Worm (Caenorhabditis elegans): Measurements from ENCODE around the gene Y39H10B.3.

The Y39H10B.3 gene

ce11 chrV:3692613-3693012, 22.0 kb downstream of the Y39H10B.3 start:
- peak; percentile 30; the same call in 1 of the 2 replicates for TF ChIP-seq dmd-6 (GFP tag; IDR thresholded peaks at IDR 0.05)
- TF ChIP-seq lin-38 (GFP tag; IDR thresholded peaks at IDR 0.05): no peak
- TF ChIP-seq hlh-11 (tag; optimal IDR thresholded peaks at IDR 0.05): peak; percentile 38
- TF ChIP-seq unc-62 (GFP tag; optimal IDR thresholded peaks at IDR 0.05 in 1 of 2): peak in 1 of 2 experiments; percentile 42
- TF ChIP-seq unc-62 (tag; optimal IDR thresholded peaks at IDR 0.05): no peak
- peak; percentile 1 for TF ChIP-seq dve-1 (tag; optimal IDR thresholded peaks at IDR 0.05; ENCODE audit: insufficient read depth)
- TF ChIP-seq hlh-30 (tag; optimal IDR thresholded peaks at IDR 0.05; ENCODE audit: insufficient read depth): peak; percentile 27
- peak; percentile 76 for TF ChIP-seq pqm-1 (tag; optimal IDR thresholded peaks at IDR 0.05)
- TF ChIP-seq Y48G9A.11 (GFP tag; IDR thresholded peaks at IDR 0.05): no peak
- TF ChIP-seq daf-16 (GFP tag; optimal IDR thresholded peaks at IDR 0.05): no peak
- TF ChIP-seq daf-16 (tag; optimal IDR thresholded peaks at IDR 0.05): peak; percentile 52
- TF ChIP-seq nhr-28 (tag; optimal IDR thresholded peaks at IDR 0.05): peak; percentile 85

DNA sequence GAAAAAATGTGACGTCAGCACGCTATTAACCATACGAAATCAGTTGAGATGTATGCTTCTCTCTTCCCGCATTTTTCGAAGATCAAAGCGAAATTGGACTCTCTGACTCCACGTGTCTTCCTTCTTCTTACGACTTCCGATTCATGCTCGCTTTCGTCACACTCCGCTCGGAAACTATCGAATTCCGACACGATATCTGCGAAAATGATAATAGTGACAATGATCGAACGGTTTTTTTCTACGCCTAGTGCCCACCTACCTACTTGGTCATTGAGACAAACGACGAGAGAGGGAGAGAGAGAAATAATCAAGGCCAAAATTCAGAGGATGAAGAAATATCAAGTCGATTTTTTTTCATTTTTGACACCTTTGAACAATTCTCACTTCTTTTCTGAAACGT, 23.1 kb downstream of the Y39H10B.3 start:
- TF ChIP-seq zip-2 (tag; optimal IDR thresholded peaks at IDR 0.05) (no peak), lin-29 (GFP tag; IDR thresholded peaks at IDR 0.05) (no peak), T26A8.4 (GFP tag; IDR thresholded peaks at IDR 0.05) (no peak), ceh-62 (tag; optimal IDR thresholded peaks at IDR 0.05) (no peak), mxl-3 (GFP tag; optimal IDR thresholded peaks at IDR 0.05) (peak; percentile 81), zip-11 (GFP tag; IDR thresholded peaks at IDR 0.05) (no peak), nhr-25 (tag; optimal IDR thresholded peaks at IDR 0.05; ENCODE audit: borderline replicate concordance, insufficient read depth) (no peak), fkh-10 (GFP tag; optimal IDR thresholded peaks at IDR 0.05) (no peak), nhr-28 (tag; optimal IDR thresholded peaks at IDR 0.05) (peak; percentile 57), pqm-1 (tag; optimal IDR thresholded peaks at IDR 0.05) (no peak)

DNA sequence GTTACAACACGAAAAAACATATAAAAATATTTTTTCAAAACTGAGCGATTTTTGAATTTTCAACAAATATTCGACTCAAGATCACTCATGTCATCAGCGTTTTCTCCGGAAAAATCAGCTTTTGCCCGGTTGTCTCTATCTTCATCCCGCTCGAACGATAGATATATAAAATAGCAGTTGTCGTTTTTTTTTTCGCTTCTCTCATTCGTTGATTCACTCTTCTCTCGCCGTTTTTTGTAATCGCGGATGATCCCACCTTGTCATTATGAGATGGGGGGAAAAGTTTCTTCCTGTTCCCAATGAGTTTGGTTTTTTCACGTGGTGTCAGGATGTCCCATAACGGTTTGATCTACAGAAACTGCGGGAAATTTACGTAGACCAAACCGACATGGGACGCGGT, 24.7 kb downstream of the Y39H10B.3 start:
- TF ChIP-seq dpl-1 (GFP tag; optimal IDR thresholded peaks at IDR 0.05) (no peak), ceh-62 (tag; optimal IDR thresholded peaks at IDR 0.05) (no peak), nhr-11 (tag; optimal IDR thresholded peaks at IDR 0.05) (peak; percentile 36), ZK337.2 (GFP tag; IDR thresholded peaks at IDR 0.05) (no peak), hlh-11 (tag; optimal IDR thresholded peaks at IDR 0.05) (peak; percentile 34), saeg-2 (GFP tag; IDR thresholded peaks at IDR 0.05) (no peak), hlh-30 (tag; optimal IDR thresholded peaks at IDR 0.05; ENCODE audit: insufficient read depth) (no peak), lin-29 (GFP tag; IDR thresholded peaks at IDR 0.05) (no peak), daf-16 (GFP tag; optimal IDR thresholded peaks at IDR 0.05) (peak in 1 of 2 experiments; percentile 43), daf-16 (tag; optimal IDR thresholded peaks at IDR 0.05) (no peak), mdl-1 (tag; optimal IDR thresholded peaks at IDR 0.05) (peak in 1 of 2 experiments; percentile 19)

ce11 chrV:3697071-3697470, 26.5 kb downstream of the Y39H10B.3 start:
- TF ChIP-seq nhr-111 (GFP tag; optimal IDR thresholded peaks at IDR 0.05): no peak
- peak; percentile 46 for TF ChIP-seq mxl-3 (GFP tag; optimal IDR thresholded peaks at IDR 0.05)
- no peak for TF ChIP-seq dpl-1 (GFP tag; optimal IDR thresholded peaks at IDR 0.05)
- peak; percentile 69 for TF ChIP-seq nhr-102 (tag; optimal IDR thresholded peaks at IDR 0.05)
- TF ChIP-seq dmd-8 (GFP tag; IDR thresholded peaks at IDR 0.05): no peak
- TF ChIP-seq aha-1 (tag): peak; percentile 0
- TF ChIP-seq set-16 (GFP tag; IDR thresholded peaks at IDR 0.05): no peak
- no peak for TF ChIP-seq skn-1 (tag; optimal IDR thresholded peaks at IDR 0.05)
- no peak for TF ChIP-seq zfp-2 (tag; optimal IDR thresholded peaks at IDR 0.05)
- no peak for TF ChIP-seq nhr-41 (GFP tag; IDR thresholded peaks at IDR 0.05)
- peak; percentile 73 for TF ChIP-seq nhr-77 (tag; optimal IDR thresholded peaks at IDR 0.05)
- TF ChIP-seq aly-2 (tag; optimal IDR thresholded peaks at IDR 0.05): no peak
- TF ChIP-seq tra-1 (GFP tag; IDR thresholded peaks at IDR 0.05): peak; percentile 70; the same call in 1 of the 2 replicates
- no peak for TF ChIP-seq jun-1 (tag; optimal IDR thresholded peaks at IDR 0.05)
- no peak for TF ChIP-seq lin-29 (GFP tag; IDR thresholded peaks at IDR 0.05)
- TF ChIP-seq hlh-30 (tag; optimal IDR thresholded peaks at IDR 0.05; ENCODE audit: insufficient read depth): peak; percentile 52
- TF ChIP-seq ces-1 (GFP tag; optimal IDR thresholded peaks at IDR 0.05): no peak
- TF ChIP-seq hlh-11 (tag; optimal IDR thresholded peaks at IDR 0.05): peak; percentile 86
- TF ChIP-seq lim-7 (GFP tag; IDR thresholded peaks at IDR 0.05): no peak
- peak in 1 of 2 experiments; percentile 36 for TF ChIP-seq hif-1 (tag; optimal IDR thresholded peaks at IDR 0.05)
- no peak for TF ChIP-seq Y48G9A.11 (GFP tag; IDR thresholded peaks at IDR 0.05)
- no peak for TF ChIP-seq snpc-4 (tag; optimal IDR thresholded peaks at IDR 0.05)
- no peak for TF ChIP-seq cey-2 (tag; optimal IDR thresholded peaks at IDR 0.05; ENCODE audit: borderline replicate concordance, insufficient read depth)
- TF ChIP-seq lin-15B (tag; optimal IDR thresholded peaks at IDR 0.05): no peak
- no peak for TF ChIP-seq Y5F2A.4 (GFP tag; optimal IDR thresholded peaks at IDR 0.05)
- TF ChIP-seq tag-97 (GFP tag; IDR thresholded peaks at IDR 0.05): no peak
- TF ChIP-seq zag-1 (tag; optimal IDR thresholded peaks at IDR 0.05): no peak
